Fruit fly (Drosophila melanogaster): Measurements from ENCODE around the gene CG18428.

Gene CG18428

dm6 chr3R:24108902-24109389, at the start of gene CG18428, which contains the start of gene eIF4EHP:
Gene CG18428, plus strand, starts transcription at chr3R:24109336.
Gene eIF4EHP, minus strand, starts transcription at chr3R:24108960.
- TF ChIP-seq noc (tag; optimal IDR thresholded peaks at IDR 0.05) = peak; percentile 100

DNA sequence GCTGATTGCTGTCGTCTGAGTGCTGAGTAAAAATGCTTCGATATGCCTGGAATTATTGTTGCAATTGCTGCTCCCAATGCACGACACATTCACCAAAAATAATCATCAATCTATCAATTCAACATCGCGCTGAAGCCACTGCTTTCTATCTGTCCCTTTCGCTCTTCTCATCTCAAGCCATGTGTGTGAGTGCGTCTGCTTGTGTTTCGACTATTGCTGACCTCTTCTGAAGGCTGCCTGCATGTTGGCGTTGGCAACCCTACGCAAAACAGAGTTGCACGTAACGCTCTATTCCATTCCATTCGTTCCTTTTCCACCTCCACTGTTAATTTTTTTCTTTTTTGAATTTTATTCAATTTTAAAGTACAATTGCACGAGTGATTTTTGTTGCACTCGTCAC, 43.4 kb upstream of the CG18428 start:
- no peak for TF ChIP-seq noc (tag; optimal IDR thresholded peaks at IDR 0.05)

DNA sequence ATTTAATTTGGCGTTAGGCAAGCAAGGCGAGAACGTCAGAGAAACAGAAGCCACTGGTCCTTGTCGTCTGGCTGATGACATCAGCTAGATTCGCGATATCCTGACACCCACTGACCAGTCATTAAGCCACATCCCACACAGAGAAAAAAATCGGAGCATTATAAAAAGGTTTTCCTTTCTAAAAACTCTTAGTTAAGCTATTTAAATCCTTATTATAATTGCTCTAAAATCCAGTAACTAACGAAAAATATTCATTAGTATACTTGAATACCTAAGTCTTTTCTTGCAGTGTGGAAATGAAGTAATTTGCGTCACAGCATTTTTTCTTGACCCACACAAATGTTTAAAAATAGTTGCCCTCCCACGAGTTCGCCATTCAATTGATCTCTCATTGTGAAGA, 40.3 kb upstream of the CG18428 start:
- TF ChIP-seq noc (tag; optimal IDR thresholded peaks at IDR 0.05) = no peak

DNA sequence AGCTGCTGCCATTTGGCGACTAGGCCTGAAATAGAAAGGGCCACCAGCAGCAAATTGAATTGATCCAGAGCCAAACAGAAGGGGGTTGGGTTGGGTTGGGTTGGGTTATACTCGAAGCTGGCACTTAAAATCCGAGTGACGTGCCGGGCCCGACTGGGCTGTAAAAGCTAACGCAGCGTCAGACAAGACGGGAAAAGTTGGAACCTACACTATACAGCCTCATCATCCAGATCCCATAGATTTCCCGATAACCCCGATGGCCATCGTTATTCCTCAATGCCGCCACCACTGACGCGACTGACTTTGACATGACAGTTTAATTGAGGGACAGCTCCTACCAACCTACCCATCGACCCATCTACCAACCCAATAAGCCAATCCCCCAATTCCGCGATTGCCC, 39.2 kb upstream of the CG18428 start:
- no peak for TF ChIP-seq noc (tag; optimal IDR thresholded peaks at IDR 0.05)

dm6 chr3R:24073703-24074102, 35.4 kb upstream of the CG18428 start:
- TF ChIP-seq noc (tag; optimal IDR thresholded peaks at IDR 0.05) = no peak

- TF ChIP-seq noc (tag; optimal IDR thresholded peaks at IDR 0.05) = no peak
Observed at dm6 chr3R:24079110-24079509, 30.0 kb upstream of the CG18428 start.

DNA sequence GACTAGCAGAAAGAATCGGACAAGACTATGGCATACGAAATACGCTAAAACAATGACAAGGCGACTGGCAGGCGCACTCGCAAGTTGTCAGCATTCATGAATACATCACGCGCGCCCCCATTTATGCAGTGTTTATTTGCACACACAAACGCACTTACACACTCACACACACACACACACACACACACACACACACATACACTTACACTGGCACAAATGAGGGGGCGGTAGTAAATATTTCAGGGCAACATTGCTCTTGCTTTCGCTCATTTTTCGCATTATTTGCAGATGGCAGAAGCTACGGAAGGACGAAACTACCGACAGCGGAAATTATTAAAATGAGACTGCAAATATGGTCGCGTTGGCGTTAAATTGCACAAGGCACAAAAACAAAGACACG, 29.5 kb upstream of the CG18428 start:
- no peak for TF ChIP-seq noc (tag; optimal IDR thresholded peaks at IDR 0.05)

DNA sequence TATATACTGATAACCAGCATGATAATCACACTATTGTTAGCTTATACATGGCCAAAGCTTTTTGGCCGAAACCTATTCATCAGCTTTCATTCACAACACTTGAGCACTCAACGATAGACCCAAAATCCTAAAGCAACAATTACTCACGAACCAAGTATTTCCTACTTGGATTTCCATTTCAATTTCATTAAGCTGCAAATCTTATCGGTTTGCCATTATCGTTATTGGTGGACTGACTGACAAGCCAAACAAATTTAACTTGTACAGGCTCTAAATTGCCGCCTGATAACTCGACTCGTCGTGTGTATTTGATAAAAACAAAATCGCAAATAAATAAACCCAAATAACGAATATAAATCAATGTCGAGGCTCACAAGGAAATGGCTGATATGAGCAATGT, 24.2 kb upstream of the CG18428 start:
- TF ChIP-seq noc (tag; optimal IDR thresholded peaks at IDR 0.05) = peak; percentile 85

dm6 chr3R:24090143-24090542, 19.0 kb upstream of the CG18428 start:
- peak; percentile 59 for TF ChIP-seq noc (tag; optimal IDR thresholded peaks at IDR 0.05)

- no peak for TF ChIP-seq noc (tag; optimal IDR thresholded peaks at IDR 0.05)
Observed at dm6 chr3R:24091653-24092052, 17.5 kb upstream of the CG18428 start.

dm6 chr3R:24092590-24093151, 16.5 kb upstream of the CG18428 start:
- TF ChIP-seq noc (tag; optimal IDR thresholded peaks at IDR 0.05) = no peak

DNA sequence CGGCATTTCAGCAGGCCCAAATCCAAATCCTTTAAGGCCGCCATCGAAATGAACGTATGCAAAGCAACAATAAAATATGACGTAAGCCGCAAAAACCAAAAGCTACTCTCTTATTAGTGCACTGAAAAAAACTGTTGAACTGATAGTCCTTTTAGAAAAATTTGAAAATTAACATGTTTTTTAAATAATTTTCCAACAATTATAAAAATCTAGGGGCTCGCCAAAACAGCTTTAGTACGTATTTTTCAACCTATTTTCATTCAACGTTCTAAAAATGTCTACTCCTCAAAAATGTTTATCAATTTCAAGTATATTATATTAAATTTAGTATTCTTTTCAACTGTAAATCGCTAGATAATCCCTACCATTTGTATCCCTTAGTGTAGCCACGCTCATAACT, 15.7 kb upstream of the CG18428 start:
- TF ChIP-seq noc (tag; optimal IDR thresholded peaks at IDR 0.05) = no peak

dm6 chr3R:24099039-24100026, 9.8 kb upstream of the CG18428 start:
- peak; percentile 62 for TF ChIP-seq noc (tag; optimal IDR thresholded peaks at IDR 0.05)

- TF ChIP-seq noc (tag; optimal IDR thresholded peaks at IDR 0.05) = peak; percentile 14
Observed at dm6 chr3R:24100717-24101116, 8.4 kb upstream of the CG18428 start.

- no peak for TF ChIP-seq noc (tag; optimal IDR thresholded peaks at IDR 0.05)
Observed at dm6 chr3R:24101437-24101836, 7.7 kb upstream of the CG18428 start.

dm6 chr3R:24102387-24102786, 6.7 kb upstream of the CG18428 start:
- TF ChIP-seq noc (tag; optimal IDR thresholded peaks at IDR 0.05) = peak; percentile 30

dm6 chr3R:24103708-24104107, 5.4 kb upstream of the CG18428 start:
- no peak for TF ChIP-seq noc (tag; optimal IDR thresholded peaks at IDR 0.05)
